Fruit fly (Drosophila melanogaster) whole organism, prepupa: Measurements from ENCODE around the gene Poc1.

Source experiments
- Blimp-1 ChIP-seq: fragments of 200-800 bp; sonication (Bioruptor generic); optimal IDR thresholded peaks from 3 replicates; lab custom pipeline; 2017; ENCODE audit warnings: missing biosample characterization, missing genetic modification characterization, mild to moderate bottlenecking, moderate library complexity, missing genetic modification reagents
- CG10669 ChIP-seq: fragments of 200-800 bp; sonication (Bioruptor generic); optimal IDR thresholded peaks from 3 replicates; lab custom pipeline; 2018; ENCODE audit warnings: missing biosample characterization, mild to moderate bottlenecking, missing genetic modification characterization, moderate library complexity
- CG11294 ChIP-seq: fragments of 200-800 bp; sonication (Bioruptor generic); IDR thresholded peaks from 2 replicates; pipeline ENCODE4 v1.3.6; 2022; ENCODE audit warnings: missing biosample characterization, missing genetic modification characterization
- CG1621 ChIP-seq: fragments of 200-800 bp; sonication (Bioruptor generic); optimal IDR thresholded peaks from 3 replicates; lab custom pipeline; 2018; ENCODE audit warnings: missing biosample characterization, mild to moderate bottlenecking, missing genetic modification characterization
- CG3032 ChIP-seq: fragments of 200-800 bp; optimal IDR thresholded peaks from 2 replicates; lab custom pipeline; 2019; ENCODE audit warnings: missing biosample characterization, mild to moderate bottlenecking, missing genetic modification characterization, moderate library complexity
- CG32006 ChIP-seq: fragments of 200-800 bp; sonication (Bioruptor generic); optimal IDR thresholded peaks from 3 replicates; lab custom pipeline; 2017; ENCODE audit warnings: missing biosample characterization, mild to moderate bottlenecking, missing genetic modification characterization
- CG34406 ChIP-seq: fragments of 200-800 bp; sonication (Bioruptor generic); optimal IDR thresholded peaks from 3 replicates; lab custom pipeline; 2016; ENCODE audit warnings: missing biosample characterization, missing genetic modification characterization
- CG3919 ChIP-seq: fragments of 200-800 bp; sonication (Bioruptor generic); optimal IDR thresholded peaks from 3 replicates; lab custom pipeline; 2016; ENCODE audit warnings: missing biosample characterization, missing genetic modification characterization
- CG6792 ChIP-seq: fragments of 200-800 bp; sonication (Bioruptor generic); optimal IDR thresholded peaks from 3 replicates; lab custom pipeline; 2016; ENCODE audit warnings: missing biosample characterization, missing genetic modification characterization
- CG6808 ChIP-seq: fragments of 200-800 bp; sonication (Bioruptor generic); optimal IDR thresholded peaks from 3 replicates; lab custom pipeline; 2017; ENCODE audit warnings: missing biosample characterization, missing genetic modification characterization, mild to moderate bottlenecking, moderate library complexity, missing genetic modification reagents
- CG7368 ChIP-seq: fragments of 200-800 bp; sonication (Bioruptor generic); optimal IDR thresholded peaks from 3 replicates; lab custom pipeline; 2016; ENCODE audit warnings: missing biosample characterization, missing genetic modification characterization
- CG8119 ChIP-seq: fragments of 200-800 bp; sonication (Bioruptor generic); IDR thresholded peaks from 3 replicates; pipeline ENCODE4 v1.3.6; 2022; ENCODE audit warnings: missing biosample characterization, missing genetic modification characterization
- CG8319 ChIP-seq: fragments of 200-800 bp; sonication (Bioruptor generic); optimal IDR thresholded peaks from 3 replicates; lab custom pipeline; 2016; ENCODE audit warnings: missing biosample characterization, missing genetic modification characterization
- Eip78C ChIP-seq: fragments of 200-800 bp; sonication (Bioruptor generic); peaks from one replicate; lab custom pipeline; 2016; ENCODE audit warnings: missing biosample characterization, missing genetic modification characterization
- Ets96B ChIP-seq: fragments of 200-800 bp; optimal IDR thresholded peaks from 2 replicates; lab custom pipeline; 2019; ENCODE audit warnings: missing biosample characterization, mild to moderate bottlenecking, missing genetic modification characterization, moderate library complexity
- Gug ChIP-seq: fragments of 200-800 bp; sonication (Bioruptor generic); IDR thresholded peaks from 2 replicates; pipeline ENCODE4 v1.3.6; 2022; ENCODE audit warnings: missing biosample characterization, missing genetic modification characterization
- Hr38 ChIP-seq: sonication (Bioruptor generic); optimal IDR thresholded peaks from 2 replicates; lab custom pipeline; 2016; ENCODE audit warnings: missing biosample characterization, missing genetic modification characterization
- Hr39 ChIP-seq: fragments of 200-800 bp; sonication (Bioruptor generic); optimal IDR thresholded peaks from 2 replicates; lab custom pipeline; 2016; ENCODE audit warnings: missing biosample characterization, missing genetic modification characterization
- Hr4 ChIP-seq: fragments of 200-800 bp; sonication (Bioruptor generic); optimal IDR thresholded peaks from 3 replicates; lab custom pipeline; 2016; ENCODE audit warnings: missing biosample characterization, missing genetic modification characterization
- Met ChIP-seq: fragments of 200-800 bp; sonication (Bioruptor generic); optimal IDR thresholded peaks from 3 replicates; lab custom pipeline; 2016; ENCODE audit warnings: missing biosample characterization, missing genetic modification characterization
- OdsH ChIP-seq: fragments of 200-800 bp; sonication (Bioruptor generic); optimal IDR thresholded peaks from 3 replicates; lab custom pipeline; 2016; ENCODE audit warnings: missing biosample characterization, missing genetic modification characterization
- Sox102F ChIP-seq: fragments of 200-800 bp; sonication (Bioruptor generic); optimal IDR thresholded peaks from 2 replicates; lab custom pipeline; 2016; ENCODE audit warnings: missing biosample characterization, mild to moderate bottlenecking, missing genetic modification characterization
- Sox15 ChIP-seq: fragments of 200-800 bp; sonication (Bioruptor generic); optimal IDR thresholded peaks from 3 replicates; lab custom pipeline; 2016; ENCODE audit warnings: missing biosample characterization, missing genetic modification characterization
- acj6 ChIP-seq: fragments of 200-800 bp; sonication (Bioruptor generic); optimal IDR thresholded peaks from 3 replicates; lab custom pipeline; 2016; ENCODE audit warnings: missing biosample characterization, missing genetic modification characterization
- cyc ChIP-seq: fragments of 200-800 bp; sonication (Bioruptor generic); optimal IDR thresholded peaks from 3 replicates; lab custom pipeline; 2016; ENCODE audit warnings: missing biosample characterization, missing genetic modification characterization
- dac ChIP-seq: fragments of 200-800 bp; sonication (Bioruptor generic); optimal IDR thresholded peaks from 2 replicates; lab custom pipeline; 2017; ENCODE audit warnings: missing biosample characterization, mild to moderate bottlenecking, missing genetic modification characterization
- dsx ChIP-seq: fragments of 200-800 bp; optimal IDR thresholded peaks from 3 replicates; lab custom pipeline; 2019; ENCODE audit warnings: missing biosample characterization, mild to moderate bottlenecking, missing genetic modification characterization, moderate library complexity; ENCODE audit not compliant: poor library complexity, severe bottlenecking
- eg ChIP-seq: fragments of 200-800 bp; sonication (Bioruptor generic); IDR thresholded peaks from 3 replicates; pipeline ENCODE4 v1.3.6; 2022; ENCODE audit warnings: missing biosample characterization, missing genetic modification characterization
- esn ChIP-seq: fragments of 200-800 bp; sonication (Bioruptor generic); optimal IDR thresholded peaks from 2 replicates; lab custom pipeline; 2016; ENCODE audit warnings: missing biosample characterization, mild to moderate bottlenecking, missing genetic modification characterization, moderate library complexity
- fkh ChIP-seq: fragments of 200-800 bp; sonication (Bioruptor generic); optimal IDR thresholded peaks from 3 replicates; lab custom pipeline; 2017; ENCODE audit warnings: missing biosample characterization, mild to moderate bottlenecking, missing genetic modification characterization, moderate library complexity
- lz ChIP-seq: fragments of 200-800 bp; sonication (Bioruptor generic); optimal IDR thresholded peaks from 3 replicates; lab custom pipeline; 2016; ENCODE audit warnings: missing biosample characterization, missing genetic modification characterization
- net ChIP-seq: fragments of 200-800 bp; sonication (Bioruptor generic); optimal IDR thresholded peaks from 3 replicates; lab custom pipeline; 2016; ENCODE audit warnings: missing biosample characterization, missing genetic modification characterization
- pdm3 ChIP-seq: fragments of 200-800 bp; sonication (Bioruptor generic); optimal IDR thresholded peaks from 3 replicates; lab custom pipeline; 2016; ENCODE audit warnings: missing biosample characterization, missing genetic modification characterization
- spab ChIP-seq: fragments of 200-800 bp; sonication (Bioruptor generic); optimal IDR thresholded peaks from 2 replicates; lab custom pipeline; 2017; ENCODE audit warnings: missing biosample characterization, mild to moderate bottlenecking, missing genetic modification characterization, missing genetic modification reagents
- ss ChIP-seq, 2 experiments: fragments of 200-800 bp; sonication (Bioruptor generic); optimal IDR thresholded peaks; 2 replicates in 1 of 2; 3 replicates in 1 of 2; lab custom pipeline; 2017 to 2018; ENCODE audit warnings: mild to moderate bottlenecking in 2 of 2, missing biosample characterization in 2 of 2, missing genetic modification characterization in 2 of 2, moderate library complexity in 1 of 2
- topi ChIP-seq: fragments of 200-800 bp; sonication (Bioruptor generic); optimal IDR thresholded peaks from 3 replicates; lab custom pipeline; 2016; ENCODE audit warnings: missing biosample characterization, missing genetic modification characterization
- vri ChIP-seq: fragments of 200-800 bp; sonication (Bioruptor generic); optimal IDR thresholded peaks from 3 replicates; lab custom pipeline; 2016; ENCODE audit warnings: missing biosample characterization, mild to moderate bottlenecking, missing genetic modification characterization

Poc1 gene

DNA sequence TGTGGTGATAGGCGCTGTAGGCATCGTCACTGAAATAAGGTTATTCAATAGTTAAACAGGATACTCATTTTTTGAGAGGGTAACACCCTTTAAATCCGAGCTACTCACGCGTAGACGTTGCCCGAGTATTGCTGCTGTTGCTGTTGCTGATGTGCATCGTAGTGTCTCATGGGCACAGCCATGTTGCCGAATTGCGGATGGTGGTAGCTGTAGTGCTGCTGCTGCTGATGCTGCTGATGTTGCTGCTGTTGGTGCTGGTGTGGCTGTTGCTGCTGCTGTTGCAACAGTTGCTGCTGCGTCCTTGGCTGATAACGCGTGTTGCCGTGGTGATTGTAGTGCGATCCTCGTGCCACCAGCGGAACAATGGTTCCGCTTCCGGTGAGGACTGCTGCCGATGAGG lies 40.4 kb upstream of the Poc1 start:
- TF ChIP-seq CG3919 (no peak), CG11294 (GFP tag; lab: Robert Waterston, UW) (no peak), dac (no peak), Ets96B (no peak), Blimp-1 (no peak), eg (GFP tag; lab: Robert Waterston, UW) (no peak), acj6 (GFP tag; lab: Kevin White, UChicago) (no peak)

DNA sequence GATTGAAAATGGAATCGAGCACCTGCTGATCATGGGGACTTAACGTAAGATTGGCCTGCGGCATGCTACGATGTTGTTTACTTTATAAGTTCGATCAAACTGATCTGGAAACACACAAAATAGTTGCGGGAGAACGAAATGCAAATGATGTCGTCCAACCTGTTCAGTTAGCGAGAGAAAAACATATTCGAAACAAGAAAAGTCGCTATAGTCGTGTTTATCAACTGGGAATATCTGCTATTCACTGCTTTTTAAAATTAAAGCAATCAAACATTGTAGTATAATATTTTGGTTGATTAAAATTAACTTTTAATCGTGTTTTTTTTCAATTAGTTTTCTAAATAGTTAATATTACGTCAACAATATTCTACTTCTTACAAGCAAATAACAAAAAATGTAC lies 36.8 kb upstream of the Poc1 start, which contains the start of gene CG14105:
TSS of gene CG14105 (minus strand) at position 101 of the 400 bp plus-strand sequence.
- TF ChIP-seq Gug (GFP tag; lab: Robert Waterston, UW) (no peak), CG34406 (no peak), CG8319 (no peak), CG1621 (tag; lab: Kevin White, UChicago) (no peak), CG6792 (GFP tag; lab: Kevin White, UChicago) (no peak), CG3032 (tag; lab: Kevin White, UChicago) (no peak), pdm3 (GFP tag; lab: Kevin White, UChicago) (no peak), fkh (GFP tag; lab: Kevin White, UChicago) (no peak), spab (no peak), ss (GFP tag; optimal IDR thresholded peaks at IDR 0.05; lab: Kevin White, UChicago) (no peak), OdsH (GFP tag; lab: Kevin White, UChicago) (no peak), Sox102F (GFP tag; lab: Kevin White, UChicago) (no peak), cyc (GFP tag; lab: Kevin White, UChicago) (no peak), CG8119 (GFP tag; lab: Robert Waterston, UW) (no peak)
- TF ChIP-seq, all 60 proteins: peak for 0

DNA sequence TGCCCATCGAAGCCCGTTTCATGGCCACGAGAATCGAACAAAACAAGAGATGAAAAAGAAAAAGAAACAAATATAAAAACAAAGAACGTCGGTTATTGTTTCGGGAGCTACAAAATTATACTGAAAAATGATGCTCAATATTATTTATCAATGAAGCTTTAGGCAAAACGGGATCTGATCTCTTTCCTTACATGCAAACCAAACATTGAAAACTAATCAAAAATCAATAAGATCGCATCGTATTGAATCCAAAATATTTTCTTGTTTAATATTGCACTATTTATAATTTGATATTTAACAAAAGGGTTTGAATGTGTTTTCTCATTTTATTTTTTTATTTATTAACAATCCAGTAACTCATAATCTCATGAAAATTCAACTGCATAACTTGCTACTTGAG lies 35.8 kb upstream of the Poc1 start, which contains the start of gene CG14106:
TSS of gene CG14106 (minus strand) at position 101 of the 400 bp plus-strand sequence.
- no peak for TF ChIP-seq vri (GFP tag; lab: Kevin White, UChicago)
- no peak for TF ChIP-seq fkh (GFP tag; lab: Kevin White, UChicago)
- no peak for TF ChIP-seq Hr39 (GFP tag; lab: Kevin White, UChicago)
- no peak for TF ChIP-seq CG7368 (GFP tag; lab: Kevin White, UChicago)
- no peak for TF ChIP-seq Eip78C
- TF ChIP-seq CG6792 (GFP tag; lab: Kevin White, UChicago) = no peak
- TF ChIP-seq lz (GFP tag; lab: Kevin White, UChicago) = no peak
- TF ChIP-seq dsx = no peak
- no peak for TF ChIP-seq CG6808
- TF ChIP-seq dac = no peak
- TF ChIP-seq Blimp-1 = no peak

DNA sequence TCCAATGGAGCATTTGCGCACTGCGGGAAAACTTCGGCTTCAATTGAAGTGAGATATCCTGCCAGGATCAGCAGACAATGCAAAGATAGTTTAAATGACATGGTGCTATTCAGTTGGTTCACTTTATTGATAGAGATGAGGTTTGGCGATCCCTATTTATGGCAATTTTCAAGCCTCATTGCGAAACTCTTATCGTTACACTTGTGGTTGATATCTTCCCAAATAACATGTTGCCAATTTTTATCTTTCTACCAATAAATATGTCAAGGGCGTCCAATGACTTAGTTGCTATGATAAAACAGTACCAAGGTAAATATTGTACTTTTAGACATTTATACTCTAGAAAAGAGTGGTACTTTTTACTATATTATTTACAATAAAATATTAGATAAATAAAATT lies 34.3 kb upstream of the Poc1 start, which contains the start of gene CG33263:
TSS of gene CG33263 (minus strand) at position 101 of the 400 bp plus-strand sequence.
- TF ChIP-seq Hr38 (GFP tag; lab: Kevin White, UChicago) (no peak), acj6 (GFP tag; lab: Kevin White, UChicago) (no peak), Met (no peak), cyc (GFP tag; lab: Kevin White, UChicago) (no peak), CG32006 (GFP tag; lab: Kevin White, UChicago) (no peak), topi (GFP tag; lab: Kevin White, UChicago) (no peak), esn (no peak), CG7368 (GFP tag; lab: Kevin White, UChicago) (no peak), net (GFP tag; lab: Kevin White, UChicago) (no peak), dsx (no peak), CG3919 (no peak), eg (GFP tag; lab: Robert Waterston, UW) (no peak)

DNA sequence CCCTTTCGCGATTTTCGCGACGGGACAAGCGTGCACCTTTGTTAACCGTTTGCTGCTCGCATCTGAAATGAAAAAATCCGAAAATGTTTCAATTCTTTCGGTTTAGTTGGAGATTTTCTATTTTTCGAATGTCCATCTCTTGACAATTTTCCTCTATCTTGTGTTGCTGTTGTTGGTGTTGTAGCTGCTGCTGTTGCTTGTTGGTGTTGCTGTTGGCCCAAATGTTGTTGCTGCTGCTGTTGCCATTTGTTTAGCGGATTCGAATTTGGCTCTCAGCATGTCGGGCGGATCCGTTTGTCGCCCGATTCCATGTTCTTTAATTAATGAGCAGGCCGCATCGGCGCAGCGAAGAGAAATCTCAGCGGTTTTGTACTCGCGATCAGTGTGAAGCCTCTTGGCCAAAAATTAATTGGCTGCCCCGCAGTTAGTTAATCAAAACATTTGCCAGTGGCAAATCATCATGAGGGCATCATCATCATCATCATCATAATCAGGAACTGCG lies 32.5 kb upstream of the Poc1 start, which contains the start of gene CG32121:
TSS of gene CG32121 (minus strand) at position 51 of the 502 bp plus-strand sequence.
- no peak for TF ChIP-seq Gug (GFP tag; lab: Robert Waterston, UW)
- TF ChIP-seq Sox102F (GFP tag; lab: Kevin White, UChicago) = no peak
- no peak for TF ChIP-seq Sox15 (GFP tag; lab: Kevin White, UChicago)
- TF ChIP-seq CG10669 (GFP tag; lab: Kevin White, UChicago) = no peak
- no peak for TF ChIP-seq Eip78C
- no peak for TF ChIP-seq fkh (GFP tag; lab: Kevin White, UChicago)
- no peak for TF ChIP-seq Hr4
- TF ChIP-seq pdm3 (GFP tag; lab: Kevin White, UChicago) = no peak
